Fruit fly (Drosophila melanogaster) whole organism, pupa: ENCODE data around the gene CG9784.

ENCODE experiments used
- CG12605 ChIP-seq: fragments of 200-800 bp; sonication (Bioruptor generic); IDR thresholded peaks from 2 replicates; pipeline ENCODE4 v1.3.6; 2022; ENCODE audit warnings: missing biosample characterization, missing genetic modification characterization
- EcR ChIP-seq: fragments of 200-800 bp; sonication (Bioruptor generic); optimal IDR thresholded peaks from 3 replicates; lab custom pipeline; 2019; ENCODE audit warnings: missing biosample characterization, missing genetic modification characterization, mild to moderate bottlenecking, moderate library complexity, missing genetic modification reagents
- Pif1A ChIP-seq: fragments of 200-800 bp; sonication (Bioruptor generic); optimal IDR thresholded peaks from 3 replicates; lab custom pipeline; 2016; ENCODE audit warnings: missing biosample characterization, missing genetic modification characterization
- Snoo ChIP-seq: fragments of 200-800 bp; sonication (Bioruptor generic); optimal IDR thresholded peaks from 3 replicates; lab custom pipeline; 2017; ENCODE audit warnings: missing biosample characterization, mild to moderate bottlenecking, missing genetic modification characterization, inconsistent platforms
- rn ChIP-seq: fragments of 200-800 bp; sonication (Bioruptor generic); IDR thresholded peaks from 2 replicates; pipeline ENCODE4 v1.3.6; 2022; ENCODE audit warnings: missing biosample characterization, missing genetic modification characterization

DNA sequence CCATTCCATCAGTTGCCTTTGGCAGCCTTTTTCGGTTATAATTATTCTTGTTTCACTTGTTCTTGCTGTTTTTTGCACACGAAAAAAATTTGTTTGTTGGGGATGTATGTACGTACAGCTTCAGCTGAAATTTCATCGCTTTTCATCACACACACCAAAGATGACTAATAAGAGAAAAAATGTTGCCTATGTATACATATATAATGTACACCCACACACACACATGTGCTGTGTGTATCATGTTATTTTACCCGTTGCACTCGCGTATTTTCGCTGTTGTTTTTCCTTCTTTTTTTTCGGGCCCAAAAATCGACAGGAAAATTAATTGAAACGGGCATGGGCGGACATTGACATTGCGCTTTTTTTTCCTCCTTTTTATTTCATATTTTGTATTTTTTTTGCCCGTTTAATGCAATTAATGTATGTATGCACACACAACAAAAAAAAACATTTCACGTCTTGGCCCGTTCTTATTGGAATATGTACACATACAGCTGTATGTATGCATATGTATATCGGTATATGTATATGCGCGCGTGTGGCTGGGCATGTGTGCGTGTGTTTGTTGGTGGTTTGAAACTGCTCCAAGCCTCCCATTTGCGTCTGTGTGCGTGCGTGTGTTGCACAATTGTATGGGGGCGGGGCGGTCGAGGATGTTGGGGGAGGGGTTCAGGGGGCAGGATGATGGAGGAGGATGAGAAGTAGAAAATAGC is 12.7 kb downstream of the CG9784 start:
- TF ChIP-seq rn (GFP tag; lab: Robert Waterston, UW) (no peak), Pif1A (GFP tag; lab: Kevin White, UChicago) (peak; percentile 11), EcR (GFP tag; lab: Kevin White, UChicago) (peak; percentile 50), Snoo (tag; lab: Kevin White, UChicago) (no peak), CG12605 (GFP tag; lab: Robert Waterston, UW) (peak; percentile 10; the same call in 1 of the 2 replicates)
